Fruit fly (Drosophila melanogaster) whole organism, embryonic: ENCODE measurements around the gene alpha-PheRS.

Experiments
- Aef1 ChIP-seq: fragments of 200-800 bp; sonication (Bioruptor generic); IDR thresholded peaks from 3 replicates; pipeline ENCODE4 v1.3.6; 2022; ENCODE audit warnings: missing biosample characterization, missing genetic modification characterization
- CG10267 ChIP-seq: fragments of 200-800 bp; sonication (Bioruptor generic); optimal IDR thresholded peaks from 2 replicates; lab custom pipeline; 2018; ENCODE audit warnings: missing biosample characterization, mild to moderate bottlenecking, missing genetic modification characterization, moderate library complexity
- CG10431 ChIP-seq: fragments of 200-800 bp; sonication (Bioruptor generic); optimal IDR thresholded peaks from 3 replicates; lab custom pipeline; 2018; ENCODE audit warnings: missing biosample characterization, mild to moderate bottlenecking, missing genetic modification characterization
- CG12236 ChIP-seq: fragments of 200-800 bp; sonication (Bioruptor generic); optimal IDR thresholded peaks from 2 replicates; lab custom pipeline; 2016; ENCODE audit warnings: missing biosample characterization, missing genetic modification characterization
- CG15479 ChIP-seq: fragments of 200-800 bp; sonication (Bioruptor generic); optimal IDR thresholded peaks from 3 replicates; lab custom pipeline; 2019; ENCODE audit warnings: missing biosample characterization, mild to moderate bottlenecking, missing genetic modification characterization, moderate library complexity
- CG15514 ChIP-seq: fragments of 200-800 bp; sonication (Bioruptor generic); optimal IDR thresholded peaks from 3 replicates; lab custom pipeline; 2017; ENCODE audit warnings: missing biosample characterization, missing genetic modification characterization, mild to moderate bottlenecking, moderate library complexity, missing genetic modification reagents
- CG15696 ChIP-seq: fragments of 200-800 bp; sonication (Bioruptor generic); optimal IDR thresholded peaks from 2 replicates; lab custom pipeline; 2019; ENCODE audit warnings: missing biosample characterization, mild to moderate bottlenecking, missing genetic modification characterization, moderate library complexity
- CG16815 ChIP-seq: fragments of 200-800 bp; sonication (Bioruptor generic); optimal IDR thresholded peaks from 3 replicates; lab custom pipeline; 2017; ENCODE audit warnings: missing biosample characterization, mild to moderate bottlenecking, missing genetic modification characterization
- CG1832 ChIP-seq: fragments of 200-800 bp; sonication (Bioruptor generic); optimal IDR thresholded peaks from 2 replicates; lab custom pipeline; 2017; ENCODE audit warnings: missing biosample characterization, mild to moderate bottlenecking, missing genetic modification characterization, inconsistent platforms
- CG18619 ChIP-seq: fragments of 200-800 bp; sonication (Bioruptor generic); optimal IDR thresholded peaks from 3 replicates; lab custom pipeline; 2017; ENCODE audit warnings: missing biosample characterization, mild to moderate bottlenecking, missing genetic modification characterization
- CG2116 ChIP-seq: fragments of 200-800 bp; sonication (Bioruptor generic); optimal IDR thresholded peaks from 3 replicates; lab custom pipeline; 2018; ENCODE audit warnings: missing biosample characterization, mild to moderate bottlenecking, missing genetic modification characterization
- CG30431 ChIP-seq: fragments of 200-800 bp; sonication (Bioruptor generic); optimal IDR thresholded peaks from 2 replicates; lab custom pipeline; 2017; ENCODE audit warnings: missing biosample characterization, missing genetic modification characterization
- CG31224 ChIP-seq: fragments of 200-800 bp; sonication (Bioruptor generic); IDR thresholded peaks from 2 replicates; pipeline ENCODE4 v1.3.6; 2022; ENCODE audit warnings: missing biosample characterization, missing genetic modification characterization
- CG33213 ChIP-seq: fragments of 200-800 bp; sonication (Bioruptor generic); optimal IDR thresholded peaks from 3 replicates; lab custom pipeline; 2016; ENCODE audit warnings: missing biosample characterization, missing genetic modification characterization
- CG34422 ChIP-seq: fragments of 200-800 bp; sonication (Bioruptor generic); IDR thresholded peaks from 3 replicates; pipeline ENCODE4 v1.3.6; 2022; ENCODE audit warnings: missing biosample characterization, missing genetic modification characterization
- CG4404 ChIP-seq: fragments of 200-800 bp; sonication (Bioruptor generic); IDR thresholded peaks from 2 replicates; pipeline ENCODE4 v1.3.6; 2022; ENCODE audit warnings: missing biosample characterization, missing genetic modification characterization
- CG5245 ChIP-seq: fragments of 200-800 bp; sonication (Bioruptor generic); optimal IDR thresholded peaks from 3 replicates; lab custom pipeline; 2016; ENCODE audit warnings: missing biosample characterization, missing genetic modification characterization
- CG6689 ChIP-seq: fragments of 200-800 bp; sonication (Bioruptor generic); IDR thresholded peaks from 2 replicates; pipeline ENCODE4 v1.3.6; 2022; ENCODE audit warnings: missing biosample characterization, missing genetic modification characterization
- CG7556 ChIP-seq: fragments of 200-800 bp; sonication (Bioruptor generic); optimal IDR thresholded peaks from 2 replicates; lab custom pipeline; 2017; ENCODE audit warnings: missing biosample characterization, mild to moderate bottlenecking, missing genetic modification characterization
- CkIIα-i1 ChIP-seq: fragments of 200-800 bp; sonication (Bioruptor generic); IDR thresholded peaks from 2 replicates; pipeline ENCODE4 v1.3.6; 2022; ENCODE audit warnings: missing biosample characterization, missing genetic modification characterization
- E2f1 ChIP-seq: fragments of 200-800 bp; sonication (Bioruptor generic); IDR thresholded peaks from 2 replicates; pipeline ENCODE4 v1.3.6; 2022; ENCODE audit warnings: missing biosample characterization, missing genetic modification characterization
- Hr3 ChIP-seq: fragments of 200-800 bp; sonication (Bioruptor generic); optimal IDR thresholded peaks from 3 replicates; lab custom pipeline; 2016; ENCODE audit warnings: missing biosample characterization, missing genetic modification characterization
- Lpt ChIP-seq: fragments of >200 bp; optimal IDR thresholded peaks from 2 replicates; lab custom pipeline; 2018; ENCODE audit warnings: missing biosample characterization, missing genetic modification characterization
- Max ChIP-seq: fragments of 200-800 bp; sonication (Bioruptor generic); optimal IDR thresholded peaks from 2 replicates; lab custom pipeline; 2016; ENCODE audit warnings: missing biosample characterization, mild to moderate bottlenecking, missing genetic modification characterization
- Neu2 ChIP-seq: fragments of 200-800 bp; sonication (Bioruptor generic); optimal IDR thresholded peaks from 3 replicates; lab custom pipeline; 2016; ENCODE audit warnings: missing biosample characterization, missing genetic modification characterization, borderline replicate concordance
- Opbp ChIP-seq: fragments of 200-800 bp; sonication (Bioruptor generic); IDR thresholded peaks from 3 replicates; pipeline ENCODE4 v1.3.6; 2022; ENCODE audit warnings: missing biosample characterization, missing genetic modification characterization; ENCODE audit not compliant: partially characterized antibody
- Optix ChIP-seq: fragments of 200-800 bp; sonication (Bioruptor generic); IDR thresholded peaks from 3 replicates; pipeline ENCODE4 v1.3.6; 2022; ENCODE audit warnings: missing biosample characterization, missing genetic modification characterization
- Six4 ChIP-seq: fragments of 200-800 bp; sonication (Bioruptor generic); optimal IDR thresholded peaks from 2 replicates; lab custom pipeline; 2016; ENCODE audit warnings: missing biosample characterization, missing genetic modification characterization
- Spps ChIP-seq: fragments of 200-800 bp; sonication (Bioruptor generic); optimal IDR thresholded peaks from 2 replicates; lab custom pipeline; 2018; ENCODE audit warnings: missing biosample characterization, mild to moderate bottlenecking, missing genetic modification characterization
- Ssrp ChIP-seq: fragments of 200-800 bp; sonication (Bioruptor generic); optimal IDR thresholded peaks from 2 replicates; lab custom pipeline; 2018; ENCODE audit warnings: missing biosample characterization, mild to moderate bottlenecking, missing genetic modification characterization, moderate library complexity
- Stat92E ChIP-seq, 3 experiments: fragments of >200 bp in 2 of 3; fragments of 200-800 bp in 1 of 3; sonication (Bioruptor generic) in 1 of 3; optimal IDR thresholded peaks; 2 replicates each; lab custom pipeline; 2017 to 2019; ENCODE audit warnings: missing biosample characterization in 3 of 3, missing genetic modification characterization in 3 of 3, mild to moderate bottlenecking in 1 of 3, moderate library complexity in 1 of 3
- YL-1 ChIP-seq: fragments of 200-800 bp; sonication (Bioruptor generic); optimal IDR thresholded peaks from 3 replicates; lab custom pipeline; 2017; ENCODE audit warnings: missing biosample characterization, mild to moderate bottlenecking, missing genetic modification characterization
- az2 ChIP-seq: fragments of 200-800 bp; sonication (Bioruptor generic); optimal IDR thresholded peaks from 3 replicates; lab custom pipeline; 2016; ENCODE audit warnings: missing biosample characterization, missing genetic modification characterization
- crol ChIP-seq: fragments of 200-800 bp; sonication (Bioruptor generic); IDR thresholded peaks from 2 replicates; pipeline ENCODE4 v1.3.6; 2022; ENCODE audit warnings: missing biosample characterization, missing genetic modification characterization
- ems ChIP-seq: fragments of 200-800 bp; sonication (Bioruptor generic); optimal IDR thresholded peaks from 3 replicates; lab custom pipeline; 2016; ENCODE audit warnings: missing biosample characterization, missing genetic modification characterization
- ewg ChIP-seq: fragments of 200-800 bp; sonication (Bioruptor generic); optimal IDR thresholded peaks from 3 replicates; lab custom pipeline; 2017; ENCODE audit warnings: mild to moderate bottlenecking, missing biosample characterization, missing genetic modification reagents, missing genetic modification characterization
- fd64A ChIP-seq: fragments of 200-800 bp; sonication (Bioruptor generic); optimal IDR thresholded peaks from 3 replicates; lab custom pipeline; 2018; ENCODE audit warnings: missing biosample characterization, mild to moderate bottlenecking, missing genetic modification characterization
- gfzf ChIP-seq: fragments of 200-800 bp; sonication (Bioruptor generic); optimal IDR thresholded peaks from 2 replicates; lab custom pipeline; 2016; ENCODE audit warnings: missing biosample characterization, mild to moderate bottlenecking, missing genetic modification characterization, moderate library complexity
- grn ChIP-seq: fragments of 200-800 bp; sonication (Bioruptor generic); optimal IDR thresholded peaks from 3 replicates; lab custom pipeline; 2017; ENCODE audit warnings: missing biosample characterization, missing genetic modification characterization
- ken ChIP-seq: fragments of 200-800 bp; sonication (Bioruptor generic); IDR thresholded peaks from 3 replicates; pipeline ENCODE4 v1.3.6; 2022; ENCODE audit warnings: missing biosample characterization, missing genetic modification characterization
- lbe ChIP-seq: fragments of 200-800 bp; sonication (Bioruptor generic); optimal IDR thresholded peaks from 2 replicates; lab custom pipeline; 2016; ENCODE audit warnings: missing biosample characterization, mild to moderate bottlenecking, missing genetic modification characterization
- lmd ChIP-seq: fragments of 200-800 bp; sonication (Bioruptor generic); IDR thresholded peaks from 2 replicates; pipeline ENCODE4 v1.3.6; 2022; ENCODE audit warnings: missing biosample characterization, missing genetic modification characterization
- luna ChIP-seq: fragments of 200-800 bp; sonication (Bioruptor generic); optimal IDR thresholded peaks from 2 replicates; lab custom pipeline; 2016; ENCODE audit warnings: missing biosample characterization, missing genetic modification characterization
- nau ChIP-seq: fragments of 200-800 bp; sonication (Bioruptor generic); optimal IDR thresholded peaks from 3 replicates; lab custom pipeline; 2017; ENCODE audit warnings: missing biosample characterization, mild to moderate bottlenecking, missing genetic modification characterization, missing genetic modification reagents
- pnt ChIP-seq: fragments of 200-800 bp; sonication (Bioruptor generic); optimal IDR thresholded peaks from 3 replicates; lab custom pipeline; 2016; ENCODE audit warnings: missing biosample characterization, missing genetic modification characterization
- ro ChIP-seq: fragments of 200-800 bp; sonication (Bioruptor generic); IDR thresholded peaks from 2 replicates; pipeline ENCODE4 v1.3.6; 2022; ENCODE audit warnings: missing biosample characterization, missing genetic modification characterization
- scrt ChIP-seq: fragments of 200-800 bp; sonication (Bioruptor generic); optimal IDR thresholded peaks from 2 replicates; lab custom pipeline; 2018; ENCODE audit warnings: missing biosample characterization, mild to moderate bottlenecking, missing genetic modification characterization, moderate library complexity
- sens ChIP-seq: fragments of 200-800 bp; sonication (Bioruptor generic); peaks from one replicate; lab custom pipeline; 2016; ENCODE audit warnings: missing biosample characterization, missing genetic modification characterization
- sna ChIP-seq: fragments of 200-800 bp; sonication (Bioruptor generic); IDR thresholded peaks from 2 replicates; pipeline ENCODE4 v1.3.6; 2022; ENCODE audit warnings: missing biosample characterization, missing genetic modification characterization; ENCODE audit not compliant: partially characterized antibody
- unpg ChIP-seq: fragments of 200-800 bp; sonication (Bioruptor generic); optimal IDR thresholded peaks from 3 replicates; lab custom pipeline; 2018; ENCODE audit warnings: missing biosample characterization, mild to moderate bottlenecking, missing genetic modification characterization, moderate library complexity
- zfh1 ChIP-seq: fragments of 200-800 bp; sonication (Bioruptor generic); IDR thresholded peaks from 3 replicates; pipeline ENCODE4 v1.3.6; 2022; ENCODE audit warnings: missing biosample characterization, missing genetic modification characterization

alpha-PheRS gene

dm6 chrX:8125224-8125649, 20.2 kb downstream of the alpha-PheRS start (continued):
- TF ChIP-seq ewg (GFP tag; lab: Kevin White, UChicago), result peak; percentile 39
- no peak for TF ChIP-seq ken
- TF ChIP-seq CG33213, result no peak
- peak; percentile 57 for TF ChIP-seq Hr3
- peak; percentile 41 for TF ChIP-seq unpg (GFP tag; lab: Kevin White, UChicago)
- TF ChIP-seq sna (GFP tag; lab: Robert Waterston, UW), result no peak
- peak; percentile 9 for TF ChIP-seq Six4 (GFP tag; lab: Kevin White, UChicago)
- no peak for TF ChIP-seq luna (GFP tag; lab: Kevin White, UChicago)
- no peak for TF ChIP-seq nau (GFP tag; lab: Kevin White, UChicago)
- peak; percentile 45; the same call in 1 of the 2 replicates for TF ChIP-seq lmd (GFP tag; lab: Robert Waterston, UW)
- no peak for TF ChIP-seq CG15479
- no peak for TF ChIP-seq Stat92E (GFP tag; optimal IDR thresholded peaks at IDR 0.05; lab: Kevin White, UChicago)
- no peak for TF ChIP-seq CG31224 (GFP tag; lab: Robert Waterston, UW)
- TF ChIP-seq Lpt (GFP tag; lab: Kevin White, UChicago), result no peak
- TF ChIP-seq CG4404 (GFP tag; lab: Robert Waterston, UW), result no peak
- no peak for TF ChIP-seq lbe (GFP tag; lab: Kevin White, UChicago)
- TF ChIP-seq ems (GFP tag; lab: Kevin White, UChicago), result no peak
- TF ChIP-seq Optix (GFP tag; lab: Robert Waterston, UW), result 0 out of 3 replicates have a peak, but pooled peaks have one; percentile 41
- no peak for TF ChIP-seq CG1832
- TF ChIP-seq Neu2 (GFP tag; lab: Kevin White, UChicago), result no peak
- TF ChIP-seq sens (GFP tag; lab: Kevin White, UChicago), result peak; percentile 63
- TF ChIP-seq Spps (tag; lab: Kevin White, UChicago), result no peak
- TF ChIP-seq CG5245 (GFP tag; lab: Kevin White, UChicago), result no peak
- TF ChIP-seq ro, result no peak
- TF ChIP-seq Ssrp (tag; lab: Kevin White, UChicago), result peak; percentile 74
- no peak for TF ChIP-seq crol (GFP tag; lab: Robert Waterston, UW)
- TF ChIP-seq fd64A (GFP tag; lab: Kevin White, UChicago), result no peak
- TF ChIP-seq E2f1 (GFP tag; lab: Robert Waterston, UW), result 0 out of 2 replicates have a peak, but pooled peaks have one; percentile 42
- no peak for TF ChIP-seq CkIIα-i1
- TF ChIP-seq CG18619 (GFP tag; lab: Kevin White, UChicago), result peak; percentile 33
- TF ChIP-seq CG2116 (GFP tag; lab: Kevin White, UChicago), result peak; percentile 51
- TF ChIP-seq gfzf (GFP tag; lab: Kevin White, UChicago), result no peak
- TF ChIP-seq az2 (GFP tag; lab: Kevin White, UChicago), result peak; percentile 47
- TF ChIP-seq scrt (GFP tag; lab: Kevin White, UChicago), result no peak
- peak; percentile 70 for TF ChIP-seq CG7556
- TF ChIP-seq CG12236, result no peak
- peak; percentile 18; the same call in 1 of the 3 replicates for TF ChIP-seq CG34422 (GFP tag; lab: Robert Waterston, UW)
- peak; percentile 24; the same call in 1 of the 3 replicates for TF ChIP-seq Aef1 (GFP tag; lab: Robert Waterston, UW)
- no peak for TF ChIP-seq YL-1 (GFP tag; lab: Kevin White, UChicago)
- TF ChIP-seq pnt (GFP tag; lab: Kevin White, UChicago), result no peak
- peak; percentile 8 for TF ChIP-seq Max (GFP tag; lab: Kevin White, UChicago)
- TF ChIP-seq Opbp (GFP tag; lab: Robert Waterston, UW), result no peak
- no peak for TF ChIP-seq CG15514 (GFP tag; lab: Kevin White, UChicago)
- TF ChIP-seq CG16815, result peak; percentile 4
- TF ChIP-seq CG10267 (tag; lab: Kevin White, UChicago), result peak; percentile 46
- peak; percentile 28 for TF ChIP-seq CG30431 (GFP tag; lab: Kevin White, UChicago)
- peak; percentile 60 for TF ChIP-seq CG6689 (GFP tag; lab: Robert Waterston, UW)
- peak; percentile 29 for TF ChIP-seq CG15696 (tag; lab: Kevin White, UChicago)
- no peak for TF ChIP-seq grn
- TF ChIP-seq CG10431, result no peak
- TF ChIP-seq zfh1 (GFP tag; lab: Robert Waterston, UW), result 0 out of 3 replicates have a peak, but pooled peaks have one; percentile 46
